Worm (Caenorhabditis elegans): ENCODE measurements around the gene Y61A9LA.7.

Gene Y61A9LA.7

DNA sequence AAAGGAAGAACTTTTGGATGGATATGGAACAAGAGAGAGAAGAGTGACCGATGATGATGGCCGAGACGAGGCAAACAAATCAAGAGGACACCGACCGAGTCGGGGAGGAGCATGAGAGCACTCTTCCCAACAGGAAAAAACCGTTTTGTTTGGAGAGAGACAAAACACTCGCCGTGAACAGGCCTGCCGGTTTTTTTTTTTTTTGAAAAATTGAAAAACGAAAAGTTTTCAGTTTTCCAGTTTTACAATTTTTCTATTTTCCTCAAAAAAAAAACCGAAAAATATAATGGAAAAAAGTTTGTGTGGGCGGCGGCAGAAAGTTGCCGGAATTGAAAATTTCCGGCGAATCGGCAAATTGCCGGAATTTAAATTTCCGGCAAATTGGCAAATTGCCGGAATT, at the start of gene Y61A9LA.7:
Gene Y61A9LA.7, minus strand, starts transcription at position 101 of the 400 bp plus-strand sequence.
- no peak for TF ChIP-seq nhr-77 (tag; optimal IDR thresholded peaks at IDR 0.05)
- TF ChIP-seq daf-12 (tag; optimal IDR thresholded peaks at IDR 0.05): no peak
- no peak for TF ChIP-seq unc-62 (GFP tag; optimal IDR thresholded peaks at IDR 0.05)
- no peak for TF ChIP-seq nhr-67 (tag; optimal IDR thresholded peaks at IDR 0.05)
- no peak for TF ChIP-seq nhr-11 (tag; optimal IDR thresholded peaks at IDR 0.05)
- TF ChIP-seq unc-39 (tag; optimal IDR thresholded peaks at IDR 0.05): no peak
- TF ChIP-seq ceh-16 (tag; optimal IDR thresholded peaks at IDR 0.05): no peak
- TF ChIP-seq snpc-4 (tag; optimal IDR thresholded peaks at IDR 0.05): no peak

DNA sequence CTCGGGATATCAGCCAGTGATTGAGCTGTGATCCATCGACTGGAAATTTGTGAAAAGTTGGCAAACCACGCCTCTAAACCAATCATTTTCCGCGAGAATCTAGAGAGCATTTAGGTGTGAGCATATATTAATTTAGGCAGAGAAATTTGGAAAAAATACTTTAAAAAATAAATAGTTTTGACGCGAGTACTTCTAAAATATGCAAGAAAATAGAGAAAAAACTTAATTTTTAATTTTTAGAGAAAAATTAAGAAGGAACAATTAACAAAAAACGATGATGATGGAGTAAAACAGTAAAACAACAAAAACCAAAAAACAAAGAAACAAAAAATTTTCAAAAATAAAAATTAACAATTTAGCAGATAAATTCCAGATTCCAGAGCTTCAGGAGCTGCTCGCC, 47.2 kb upstream of the Y61A9LA.7 start, which contains the start of gene txt-6:
Gene txt-6, minus strand, starts transcription at position 101 of the 400 bp plus-strand sequence.
- TF ChIP-seq nhr-67 (tag; optimal IDR thresholded peaks at IDR 0.05) (no peak), nhr-28 (tag; optimal IDR thresholded peaks at IDR 0.05) (no peak), hmg-11 (tag; optimal IDR thresholded peaks at IDR 0.05) (no peak), ceh-9 (tag; optimal IDR thresholded peaks at IDR 0.05) (no peak), unc-39 (tag; optimal IDR thresholded peaks at IDR 0.05) (no peak), ceh-28 (tag; optimal IDR thresholded peaks at IDR 0.05) (no peak), nhr-76 (tag; optimal IDR thresholded peaks at IDR 0.05) (no peak), unc-62 (GFP tag; optimal IDR thresholded peaks at IDR 0.05) (no peak), lin-15B (tag; optimal IDR thresholded peaks at IDR 0.05) (no peak), ceh-82 (tag; optimal IDR thresholded peaks at IDR 0.05) (no peak), ceh-16 (tag; optimal IDR thresholded peaks at IDR 0.05) (no peak), egl-27 (tag; optimal IDR thresholded peaks at IDR 0.05) (no peak), skn-1 (tag; optimal IDR thresholded peaks at IDR 0.05) (no peak), nhr-11 (tag; optimal IDR thresholded peaks at IDR 0.05) (no peak), nhr-23 (tag; optimal IDR thresholded peaks at IDR 0.05) (no peak), mml-1 (tag; optimal IDR thresholded peaks at IDR 0.05) (no peak)

DNA sequence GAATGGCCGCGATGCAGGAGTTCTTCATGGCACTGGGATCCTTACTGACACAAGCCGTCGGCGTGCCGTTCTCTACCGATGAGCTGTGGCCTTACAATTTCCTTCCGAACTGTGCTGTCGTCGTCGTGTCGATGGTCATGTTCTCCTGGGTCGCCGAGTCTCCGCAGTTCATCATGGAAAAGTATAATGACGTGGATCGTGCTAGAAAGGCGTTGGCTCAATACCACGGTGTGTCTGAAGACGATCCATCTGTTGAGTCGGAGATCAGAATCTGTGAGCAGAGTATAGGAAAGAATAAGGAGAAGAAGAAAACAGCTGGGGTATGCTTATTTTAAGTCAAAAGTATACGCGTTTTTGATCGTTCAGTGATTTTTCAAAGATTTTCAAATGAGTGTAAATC, 39.6 kb upstream of the Y61A9LA.7 start:
- TF ChIP-seq snpc-4 (tag; optimal IDR thresholded peaks at IDR 0.05) (no peak), skn-1 (tag; optimal IDR thresholded peaks at IDR 0.05) (no peak), nhr-12 (tag; optimal IDR thresholded peaks at IDR 0.05) (no peak), fkh-10 (GFP tag; optimal IDR thresholded peaks at IDR 0.05) (no peak), ztf-11 (tag; optimal IDR thresholded peaks at IDR 0.05) (no peak), eor-1 (tag; optimal IDR thresholded peaks at IDR 0.05) (no peak), nhr-67 (tag; optimal IDR thresholded peaks at IDR 0.05) (no peak), elt-2 (tag; optimal IDR thresholded peaks at IDR 0.05) (no peak), egl-27 (tag; optimal IDR thresholded peaks at IDR 0.05) (no peak), nhr-77 (tag; optimal IDR thresholded peaks at IDR 0.05) (no peak), nhr-25 (tag; optimal IDR thresholded peaks at IDR 0.05) (no peak), ceh-16 (tag; optimal IDR thresholded peaks at IDR 0.05) (no peak), nfya-1 (tag; optimal IDR thresholded peaks at IDR 0.05; ENCODE audit: insufficient read depth) (no peak), nhr-237 (tag; optimal IDR thresholded peaks at IDR 0.05) (no peak), nhr-76 (tag; optimal IDR thresholded peaks at IDR 0.05) (no peak), mml-1 (tag; optimal IDR thresholded peaks at IDR 0.05) (no peak), pha-4 (tag; optimal IDR thresholded peaks at IDR 0.05) (no peak), zag-1 (tag; optimal IDR thresholded peaks at IDR 0.05) (no peak), elt-3 (tag; optimal IDR thresholded peaks at IDR 0.05) (no peak), unc-39 (tag; optimal IDR thresholded peaks at IDR 0.05) (no peak)

ce11 chrV:4598489-4598888, 38.9 kb upstream of the Y61A9LA.7 start:
- TF ChIP-seq eor-1 (tag; optimal IDR thresholded peaks at IDR 0.05) (no peak), elt-2 (tag; optimal IDR thresholded peaks at IDR 0.05) (peak; percentile 49), pqm-1 (tag; optimal IDR thresholded peaks at IDR 0.05) (peak; percentile 47)

DNA sequence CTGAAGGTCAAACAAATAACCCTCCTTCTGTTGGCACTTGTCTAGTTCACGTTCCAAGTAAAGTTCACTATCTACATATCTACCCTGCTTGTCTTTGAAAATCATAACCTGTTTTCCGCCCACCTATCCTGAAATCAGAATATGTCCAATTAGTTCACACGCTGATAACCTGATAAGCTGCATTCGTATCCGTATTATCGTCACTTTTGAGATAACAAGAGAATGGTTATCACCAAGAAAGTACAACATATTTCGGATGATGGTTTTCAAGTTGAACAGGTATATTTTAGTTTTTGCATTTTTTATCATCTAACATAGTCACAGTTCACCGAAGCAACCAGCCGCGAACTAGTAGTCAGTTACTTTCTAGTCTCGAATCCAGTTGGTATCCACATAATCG, 31.2 kb upstream of the Y61A9LA.7 start:
- TF ChIP-seq nhr-12 (tag; optimal IDR thresholded peaks at IDR 0.05) (no peak), nhr-28 (tag; optimal IDR thresholded peaks at IDR 0.05) (no peak), elt-2 (tag; optimal IDR thresholded peaks at IDR 0.05) (no peak), tbx-2 (tag; optimal IDR thresholded peaks at IDR 0.05) (no peak), lin-39 (tag; optimal IDR thresholded peaks at IDR 0.05) (no peak), unc-62 (GFP tag; optimal IDR thresholded peaks at IDR 0.05) (no peak), hmg-11 (tag; optimal IDR thresholded peaks at IDR 0.05) (no peak), unc-39 (tag; optimal IDR thresholded peaks at IDR 0.05) (no peak), eor-1 (tag; optimal IDR thresholded peaks at IDR 0.05) (no peak), pha-4 (tag; optimal IDR thresholded peaks at IDR 0.05) (no peak), sea-2 (GFP tag; optimal IDR thresholded peaks at IDR 0.05) (no peak), nhr-25 (tag; optimal IDR thresholded peaks at IDR 0.05) (no peak), nhr-77 (tag; optimal IDR thresholded peaks at IDR 0.05) (no peak), aly-2 (tag; optimal IDR thresholded peaks at IDR 0.05) (no peak), ztf-4 (tag; optimal IDR thresholded peaks at IDR 0.05) (no peak), fkh-2 (tag; optimal IDR thresholded peaks at IDR 0.05) (no peak), pqm-1 (tag; optimal IDR thresholded peaks at IDR 0.05) (no peak), snpc-4 (tag; optimal IDR thresholded peaks at IDR 0.05) (no peak), ceh-82 (tag; optimal IDR thresholded peaks at IDR 0.05) (no peak), nfya-1 (tag; optimal IDR thresholded peaks at IDR 0.05; ENCODE audit: insufficient read depth) (no peak)

All from whole organism, L3 larva.